Fruit fly (Drosophila melanogaster): ENCODE data around the gene CG7255.

Gene CG7255

dm6 chr3L:15304224-15305035 lies at the start of gene CG7255:
Gene CG7255 (plus strand): TSS chr3L:15304255.
- TF ChIP-seq Six4 (GFP tag; optimal IDR thresholded peaks at IDR 0.05) (no peak), caup (GFP tag; optimal IDR thresholded peaks at IDR 0.05; ENCODE audit: severe bottlenecking) (peak; percentile 17), sr (GFP tag; IDR thresholded peaks at IDR 0.05) (no peak), PHDP (tag; optimal IDR thresholded peaks at IDR 0.05) (no peak), CG9437 (GFP tag; optimal IDR thresholded peaks at IDR 0.05) (peak; percentile 36), CG1647 (GFP tag; optimal IDR thresholded peaks at IDR 0.05) (no peak), CG12155 (GFP tag; optimal IDR thresholded peaks at IDR 0.05) (no peak), Nf-YB (GFP tag; optimal IDR thresholded peaks at IDR 0.05) (no peak), lilli (GFP tag; optimal IDR thresholded peaks at IDR 0.05) (no peak), Hr51 (GFP tag; optimal IDR thresholded peaks at IDR 0.05) (peak in 1 of 2 experiments; percentile 18), vfl (GFP tag; optimal IDR thresholded peaks at IDR 0.05) (no peak), grn (GFP tag; optimal IDR thresholded peaks at IDR 0.05) (peak; percentile 82), ato (GFP tag; IDR thresholded peaks at IDR 0.05; ENCODE audit: partially characterized antibody) (no peak), CG12769 (tag; optimal IDR thresholded peaks at IDR 0.05) (peak; percentile 77), CG8359 (GFP tag; optimal IDR thresholded peaks at IDR 0.05; ENCODE audit: borderline replicate concordance) (no peak), ara (GFP tag; IDR thresholded peaks at IDR 0.05) (peak; percentile 39; the same call in 1 of the 2 replicates), sug (tag; optimal IDR thresholded peaks at IDR 0.05) (peak; percentile 81), CG17612 (GFP tag; IDR thresholded peaks at IDR 0.05) (no peak), dmrt11E (tag; optimal IDR thresholded peaks at IDR 0.05) (peak; percentile 46), CG4617 (GFP tag; optimal IDR thresholded peaks at IDR 0.05; ENCODE audit: borderline replicate concordance) (no peak), Hand (GFP tag; optimal IDR thresholded peaks at IDR 0.05) (no peak), Atf3 (GFP tag; optimal IDR thresholded peaks at IDR 0.05) (no peak), ttk (GFP tag; IDR thresholded peaks at IDR 0.05) (0 out of 2 replicates have a peak, but pooled peaks have one; percentile 24), CG2875 (GFP tag; optimal IDR thresholded peaks at IDR 0.05) (no peak), CG11695 (GFP tag; IDR thresholded peaks at IDR 0.05) (no peak), CG14667 (GFP tag; IDR thresholded peaks at IDR 0.05) (no peak), CG15479 (GFP tag; optimal IDR thresholded peaks at IDR 0.05) (peak; percentile 85), shn (GFP tag; optimal IDR thresholded peaks at IDR 0.05) (peak; percentile 45), Abd-B (GFP tag; optimal IDR thresholded peaks at IDR 0.05) (peak; percentile 21), CG14710 (tag; optimal IDR thresholded peaks at IDR 0.05) (no peak), lola (GFP tag; optimal IDR thresholded peaks at IDR 0.05) (peak in 1 of 3 experiments; percentile 50), Kr (GFP tag; optimal IDR thresholded peaks at IDR 0.05) (no peak), CG3065 (GFP tag; optimal IDR thresholded peaks at IDR 0.05) (no peak), HLH4C (GFP tag; IDR thresholded peaks at IDR 0.05; ENCODE audit: partially characterized antibody) (no peak), corto (GFP tag; optimal IDR thresholded peaks at IDR 0.05) (no peak), Hey (tag; optimal IDR thresholded peaks at IDR 0.05) (peak; percentile 45), CG12391 (tag; optimal IDR thresholded peaks at IDR 0.05) (no peak), onecut (GFP tag; IDR thresholded peaks at IDR 0.05) (no peak), lab (GFP tag; optimal IDR thresholded peaks at IDR 0.05) (peak; percentile 6), CG1603 (tag; optimal IDR thresholded peaks at IDR 0.05) (no peak), CG9727 (GFP tag; optimal IDR thresholded peaks at IDR 0.05) (peak; percentile 62), CG9932 (GFP tag; IDR thresholded peaks at IDR 0.05) (0 out of 2 replicates have a peak, but pooled peaks have one; percentile 30), bab2 (GFP tag; optimal IDR thresholded peaks at IDR 0.05) (no peak), knrl (GFP tag; IDR thresholded peaks at IDR 0.05; ENCODE audit: partially characterized antibody) (no peak), fu2 (GFP tag; optimal IDR thresholded peaks at IDR 0.05) (no peak), gce (GFP tag; IDR thresholded peaks at IDR 0.05) (no peak), CG14014 (GFP tag; IDR thresholded peaks at IDR 0.05) (0 out of 2 replicates have a peak, but pooled peaks have one; percentile 6), Gsc (GFP tag; IDR thresholded peaks at IDR 0.05) (no peak)

Measured in whole organism, embryonic.